Worm (Caenorhabditis elegans) whole organism, late embryonic: ENCODE results near the gene F38B7.17.

Source experiments
- F13H6.1 ChIP-seq: sonication (generic microtip); optimal IDR thresholded peaks from 2 replicates; lab custom pipeline; 2016; ENCODE audit warnings: missing genetic modification characterization, missing compliant biosample characterization
- K09A11.1 ChIP-seq: sonication (generic microtip); optimal IDR thresholded peaks from 2 replicates; lab custom pipeline; 2017; ENCODE audit warnings: antibody characterized with exemption, mild to moderate bottlenecking, missing genetic modification characterization, missing compliant biosample characterization; ENCODE audit not compliant: insufficient read depth
- T23F11.4 ChIP-seq: fragments of 200-800 bp; sonication (Bioruptor generic); optimal IDR thresholded peaks from 2 replicates; lab custom pipeline; 2018; ENCODE audit warnings: mild to moderate bottlenecking, missing genetic modification characterization, missing compliant biosample characterization
- ahr-1 ChIP-seq: sonication (generic microtip); optimal IDR thresholded peaks from 2 replicates; lab custom pipeline; 2016; ENCODE audit warnings: missing genetic modification characterization, missing compliant biosample characterization
- ama-1 ChIP-seq: fragments of 150-350 bp; optimal IDR thresholded peaks from 2 replicates; lab custom pipeline; 2014
- ceh-14 ChIP-seq: sonication (generic microtip); optimal IDR thresholded peaks from 2 replicates; lab custom pipeline; 2016; ENCODE audit warnings: missing genotype, missing genetic modification characterization, missing compliant biosample characterization
- ceh-18 ChIP-seq: sonication (generic microtip); optimal IDR thresholded peaks from 2 replicates; lab custom pipeline; 2016; ENCODE audit warnings: missing genetic modification characterization, missing compliant biosample characterization
- ceh-19 ChIP-seq: fragments of 200-800 bp; sonication (Bioruptor generic); optimal IDR thresholded peaks from 2 replicates; lab custom pipeline; 2018; ENCODE audit warnings: mild to moderate bottlenecking, missing genetic modification characterization, missing compliant biosample characterization
- ceh-2 ChIP-seq: sonication (generic microtip); optimal IDR thresholded peaks from 2 replicates; lab custom pipeline; 2016; ENCODE audit warnings: missing genotype, missing genetic modification characterization, missing compliant biosample characterization
- ceh-22 ChIP-seq: sonication (generic microtip); optimal IDR thresholded peaks from 2 replicates; lab custom pipeline; 2017; ENCODE audit warnings: missing biosample characterization, missing genetic modification characterization
- ceh-48 ChIP-seq: sonication (generic microtip); optimal IDR thresholded peaks from 2 replicates; lab custom pipeline; 2016; ENCODE audit warnings: missing genetic modification characterization, inconsistent platforms, missing compliant biosample characterization
- ceh-6 ChIP-seq: fragments of 200-800 bp; sonication (Bioruptor generic); optimal IDR thresholded peaks from 2 replicates; lab custom pipeline; 2018; ENCODE audit warnings: mild to moderate bottlenecking, missing genetic modification characterization, missing compliant biosample characterization
- dmd-4 ChIP-seq: sonication (generic microtip); optimal IDR thresholded peaks from 2 replicates; lab custom pipeline; 2016; ENCODE audit warnings: borderline replicate concordance, missing genetic modification characterization, missing compliant biosample characterization
- dve-1 ChIP-seq: sonication (generic microtip); optimal IDR thresholded peaks from 2 replicates; lab custom pipeline; 2017; ENCODE audit warnings: antibody characterized with exemption, mild to moderate bottlenecking, missing genetic modification characterization, missing compliant biosample characterization
- elt-2 ChIP-seq: sonication (generic microtip); optimal IDR thresholded peaks from 2 replicates; lab custom pipeline; 2016; ENCODE audit warnings: missing genetic modification reagents, missing genetic modification characterization, missing compliant biosample characterization
- elt-4 ChIP-seq: sonication (generic microtip); optimal IDR thresholded peaks from 2 replicates; lab custom pipeline; 2016; ENCODE audit warnings: missing genetic modification characterization, missing compliant biosample characterization
- fax-1 ChIP-seq: sonication (generic microtip); optimal IDR thresholded peaks from 2 replicates; lab custom pipeline; 2016; ENCODE audit warnings: missing genotype, missing genetic modification characterization, missing compliant biosample characterization
- fkh-10 ChIP-seq: fragments of 150-350 bp; optimal IDR thresholded peaks from 2 replicates; lab custom pipeline; 2014; ENCODE audit warnings: missing biosample characterization, missing genetic modification reagents, missing genetic modification characterization
- gmeb-2 ChIP-seq: sonication (generic microtip); optimal IDR thresholded peaks from 2 replicates; lab custom pipeline; 2016; ENCODE audit warnings: missing genetic modification characterization, inconsistent platforms, missing compliant biosample characterization
- hlh-15 ChIP-seq: sonication (generic microtip); optimal IDR thresholded peaks from 2 replicates; lab custom pipeline; 2016; ENCODE audit warnings: missing genetic modification characterization, missing compliant biosample characterization
- hlh-30 ChIP-seq: sonication (generic microtip); optimal IDR thresholded peaks from 2 replicates; lab custom pipeline; 2017; ENCODE audit warnings: antibody characterized with exemption, missing genetic modification characterization, missing compliant biosample characterization; ENCODE audit not compliant: insufficient read depth
- hlh-6 ChIP-seq: sonication (generic microtip); optimal IDR thresholded peaks from 2 replicates; lab custom pipeline; 2016; ENCODE audit warnings: missing genotype, missing genetic modification characterization, missing compliant biosample characterization
- lim-6 ChIP-seq: sonication (generic microtip); optimal IDR thresholded peaks from 2 replicates; lab custom pipeline; 2016; ENCODE audit warnings: missing genetic modification characterization, missing compliant biosample characterization
- lin-11 ChIP-seq: fragments of 200-800 bp; sonication (Bioruptor generic); optimal IDR thresholded peaks from 2 replicates; lab custom pipeline; 2018; ENCODE audit warnings: mild to moderate bottlenecking, missing genetic modification characterization, missing compliant biosample characterization
- madf-2 ChIP-seq: sonication (generic microtip); optimal IDR thresholded peaks from 2 replicates; lab custom pipeline; 2017; ENCODE audit warnings: missing genetic modification characterization, missing compliant biosample characterization
- mec-3 ChIP-seq: sonication (generic microtip); optimal IDR thresholded peaks from 2 replicates; lab custom pipeline; 2016; ENCODE audit warnings: borderline replicate concordance, missing genetic modification characterization, missing compliant biosample characterization
- nfya-1 ChIP-seq: sonication (generic microtip); optimal IDR thresholded peaks from 2 replicates; lab custom pipeline; 2017; ENCODE audit warnings: missing genetic modification characterization, mild to moderate bottlenecking, missing compliant biosample characterization, antibody characterized with exemption, moderate library complexity
- nhr-232 ChIP-seq: sonication (generic microtip); optimal IDR thresholded peaks from 2 replicates; lab custom pipeline; 2016; ENCODE audit warnings: missing genetic modification characterization, missing compliant biosample characterization
- npax-4 ChIP-seq: sonication (generic microtip); optimal IDR thresholded peaks from 2 replicates; lab custom pipeline; 2016; ENCODE audit warnings: missing genetic modification characterization, missing compliant biosample characterization
- odd-2 ChIP-seq: sonication (generic microtip); optimal IDR thresholded peaks from 2 replicates; lab custom pipeline; 2017; ENCODE audit warnings: antibody characterized with exemption, mild to moderate bottlenecking, missing genetic modification characterization, missing compliant biosample characterization
- pat-9 ChIP-seq: fragments of 200-800 bp; sonication (Bioruptor generic); optimal IDR thresholded peaks from 2 replicates; lab custom pipeline; 2018; ENCODE audit warnings: mild to moderate bottlenecking, missing genetic modification characterization, moderate library complexity, missing compliant biosample characterization
- pax-1 ChIP-seq: fragments of 150-350 bp; optimal IDR thresholded peaks from 2 replicates; lab custom pipeline; 2014; ENCODE audit warnings: missing biosample characterization, missing genetic modification characterization
- pha-4 ChIP-seq: fragments of 150-350 bp; optimal IDR thresholded peaks from 2 replicates; lab custom pipeline; 2018; ENCODE audit warnings: missing biosample characterization, missing genetic modification reagents, missing genetic modification characterization
- pros-1 ChIP-seq: fragments of 150-350 bp; optimal IDR thresholded peaks from 2 replicates; lab custom pipeline; 2014; ENCODE audit warnings: missing biosample characterization, missing genetic modification reagents, missing genetic modification characterization
- ref-2 ChIP-seq: sonication (generic microtip); optimal IDR thresholded peaks from 2 replicates; lab custom pipeline; 2016; ENCODE audit warnings: missing genetic modification characterization, missing compliant biosample characterization
- rnt-1 ChIP-seq: sonication (generic microtip); optimal IDR thresholded peaks from 2 replicates; lab custom pipeline; 2016; ENCODE audit warnings: missing genetic modification characterization, missing compliant biosample characterization
- sox-2 ChIP-seq: fragments of 200-800 bp; sonication (Bioruptor generic); IDR thresholded peaks from 2 replicates; pipeline ENCODE4 v1.3.6; 2022; ENCODE audit warnings: missing genetic modification reagents, missing genetic modification characterization, missing compliant biosample characterization
- syd-9 ChIP-seq: sonication (generic microtip); optimal IDR thresholded peaks from 2 replicates; lab custom pipeline; 2016; ENCODE audit warnings: mild to moderate bottlenecking, missing genetic modification characterization, moderate library complexity, missing compliant biosample characterization
- tbx-7 ChIP-seq: sonication (generic microtip); optimal IDR thresholded peaks from 2 replicates; lab custom pipeline; 2016; ENCODE audit warnings: missing genotype, missing genetic modification characterization, missing compliant biosample characterization
- unc-3 ChIP-seq, 2 experiments: fragments of 200-800 bp in 1 of 2; sonication (Bioruptor generic) in 1 of 2; sonication (generic microtip) in 1 of 2; conservative IDR thresholded peaks in 1 of 2; optimal IDR thresholded peaks in 1 of 2; 2 replicates each; pipeline versions ENCODE4 v1.3.6 to Lab custom; 2016 to 2022; ENCODE audit warnings: missing compliant biosample characterization in 2 of 2, missing genetic modification characterization in 2 of 2, missing genetic modification reagents in 1 of 2
- unc-42 ChIP-seq: sonication (generic microtip); optimal IDR thresholded peaks from 2 replicates; lab custom pipeline; 2016; ENCODE audit warnings: missing genotype, missing genetic modification characterization, missing compliant biosample characterization
- unc-55 ChIP-seq: sonication (generic microtip); optimal IDR thresholded peaks from 2 replicates; lab custom pipeline; 2017; ENCODE audit warnings: missing biosample characterization, missing genetic modification reagents, missing genetic modification characterization
- zip-5 ChIP-seq: sonication (generic microtip); optimal IDR thresholded peaks from 2 replicates; lab custom pipeline; 2016; ENCODE audit warnings: missing genetic modification characterization, missing compliant biosample characterization

F38B7.17 gene

DNA sequence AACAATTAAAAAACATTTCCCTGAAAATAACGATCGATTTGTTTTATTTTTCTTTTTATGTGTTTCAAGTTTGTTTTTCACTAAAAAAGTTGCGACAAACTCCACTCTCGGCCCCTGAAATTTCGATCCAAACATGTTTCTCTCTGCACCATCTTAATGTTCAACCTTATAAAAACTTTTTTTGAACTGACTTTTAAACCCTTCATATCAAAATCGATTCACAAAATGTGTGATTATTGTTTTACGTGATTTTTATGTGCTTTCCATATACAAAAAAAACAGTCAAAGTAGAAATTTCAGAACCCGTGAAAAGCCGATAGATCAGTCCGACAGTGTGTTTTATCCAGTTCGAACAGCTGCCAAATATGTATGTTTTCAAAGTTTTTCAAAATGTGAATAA is 21.2 kb downstream of the F38B7.17 start, which contains the start of gene ccch-1:
ccch-1 (plus strand) TSS at position 301 of the 400 bp plus-strand sequence.
- TF ChIP-seq pax-1 (no peak), ceh-2 (tag; lab: Kevin White, UChicago) (no peak), unc-42 (tag; lab: Kevin White, UChicago) (no peak), nhr-232 (tag; lab: Kevin White, UChicago) (no peak), ceh-14 (tag; lab: Kevin White, UChicago) (no peak), elt-4 (tag; lab: Kevin White, UChicago) (no peak), hlh-30 (tag; lab: Kevin White, UChicago) (no peak), npax-4 (tag; lab: Kevin White, UChicago) (no peak), ceh-19 (GFP tag; lab: Kevin White, UChicago) (no peak), fkh-10 (no peak), odd-2 (tag; lab: Kevin White, UChicago) (no peak), sox-2 (GFP tag; lab: Robert Waterston, UW) (no peak), unc-55 (GFP tag; lab: Kevin White, UChicago) (no peak), dve-1 (tag; lab: Kevin White, UChicago) (no peak), madf-2 (tag; lab: Kevin White, UChicago) (no peak), ceh-22 (tag; lab: Kevin White, UChicago) (no peak), mec-3 (tag; lab: Kevin White, UChicago) (no peak), lin-11 (no peak)

ce11 chrV:11526927-11527491 is 21.8 kb downstream of the F38B7.17 start:
- TF ChIP-seq hlh-6 (tag; lab: Kevin White, UChicago), result no peak

DNA sequence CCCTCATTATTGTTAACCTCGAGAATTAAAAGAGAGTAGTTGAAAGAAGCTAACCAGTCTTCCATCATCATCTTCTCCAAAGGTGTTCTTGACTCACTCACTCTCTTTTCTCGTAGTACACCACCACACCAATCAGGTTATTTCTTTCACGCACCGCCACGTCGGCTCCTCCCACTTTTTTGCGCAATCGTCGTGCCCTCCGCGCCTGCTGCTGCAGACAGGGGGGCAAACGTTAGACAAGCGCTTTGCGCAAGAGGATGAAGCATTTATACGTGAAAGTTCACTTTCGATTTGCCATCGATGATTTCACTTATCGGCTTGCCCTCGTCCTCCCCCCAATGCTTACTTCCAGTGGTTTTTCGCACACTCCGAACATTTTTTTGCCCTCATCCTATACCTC is 23.4 kb downstream of the F38B7.17 start:
- TF ChIP-seq ceh-6 (GFP tag; lab: Kevin White, UChicago) (no peak), nfya-1 (peak; percentile 59)

- TF ChIP-seq pat-9 (tag; lab: Kevin White, UChicago) (peak; percentile 32), fax-1 (tag; lab: Kevin White, UChicago) (no peak), hlh-30 (tag; lab: Kevin White, UChicago) (peak; percentile 29), ref-2 (tag; lab: Kevin White, UChicago) (no peak), ceh-22 (tag; lab: Kevin White, UChicago) (no peak), pros-1 (tag; lab: Kevin White, UChicago) (no peak), tbx-7 (tag; lab: Kevin White, UChicago) (peak; percentile 16), pha-4 (tag; lab: Kevin White, UChicago) (no peak), unc-3 (GFP tag; conservative IDR thresholded peaks at IDR 0.05; lab: Robert Waterston, UW) (peak; percentile 50; the same call in 1 of the 2 replicates), unc-3 (tag; optimal IDR thresholded peaks at IDR 0.05; lab: Kevin White, UChicago) (peak; percentile 49), npax-4 (tag; lab: Kevin White, UChicago) (no peak), nfya-1 (peak; percentile 73), zip-5 (peak; percentile 9), elt-2 (tag; lab: Kevin White, UChicago) (peak; percentile 74), ceh-2 (tag; lab: Kevin White, UChicago) (no peak), T23F11.4 (GFP tag; lab: Kevin White, UChicago) (no peak), lim-6 (tag; lab: Kevin White, UChicago) (no peak), pax-1 (no peak), hlh-15 (no peak), syd-9 (no peak), ahr-1 (tag; lab: Kevin White, UChicago) (no peak), rnt-1 (tag; lab: Kevin White, UChicago) (peak; percentile 25), madf-2 (tag; lab: Kevin White, UChicago) (peak; percentile 42), ceh-18 (tag; lab: Kevin White, UChicago) (peak; percentile 30), odd-2 (tag; lab: Kevin White, UChicago) (no peak), F13H6.1 (tag; lab: Kevin White, UChicago) (no peak), dmd-4 (no peak), ceh-6 (GFP tag; lab: Kevin White, UChicago) (no peak), fkh-10 (no peak), ceh-48 (tag; lab: Kevin White, UChicago) (peak; percentile 33), K09A11.1 (tag; lab: Kevin White, UChicago) (peak; percentile 33), ama-1 (no peak), gmeb-2 (peak; percentile 50), ceh-14 (tag; lab: Kevin White, UChicago) (peak; percentile 36), elt-4 (tag; lab: Kevin White, UChicago) (no peak), mec-3 (tag; lab: Kevin White, UChicago) (no peak)
These were observed 27.3 kb downstream of the F38B7.17 start, which contains the start of gene pafo-1 for ce11 chrV:11521448-11521847. TSS of gene pafo-1 (plus strand) at chrV:11521703.
